Worm (Caenorhabditis elegans) whole organism, mixed stage, embryonic: ENCODE measurements around the gene capg-2.

ENCODE experiments used
- M03D4.4 ChIP-seq: sonication (generic microtip); optimal IDR thresholded peaks from 2 replicates; lab custom pipeline; 2017; ENCODE audit warnings: mild to moderate bottlenecking, missing genetic modification characterization, missing compliant biosample characterization
- bed-3 ChIP-seq: fragments of 200-800 bp; sonication (Bioruptor generic); optimal IDR thresholded peaks from 3 replicates; lab custom pipeline; 2018; ENCODE audit warnings: mild to moderate bottlenecking, missing genetic modification characterization, moderate library complexity, missing compliant biosample characterization
- blmp-1 ChIP-seq: fragments of 150-350 bp; optimal IDR thresholded peaks from 2 replicates; lab custom pipeline; 2014; ENCODE audit warnings: missing biosample characterization, missing genetic modification characterization
- ceh-39 ChIP-seq: fragments of 150-350 bp; optimal IDR thresholded peaks from 2 replicates; lab custom pipeline; 2014; ENCODE audit warnings: missing biosample characterization, missing genetic modification characterization
- ceh-43 ChIP-seq: fragments of 200-800 bp; sonication (Bioruptor generic); optimal IDR thresholded peaks from 2 replicates; lab custom pipeline; 2018; ENCODE audit warnings: mild to moderate bottlenecking, missing genetic modification characterization, moderate library complexity, missing compliant biosample characterization
- ceh-83 ChIP-seq: fragments of 200-800 bp; sonication (Bioruptor generic); optimal IDR thresholded peaks from 2 replicates; lab custom pipeline; 2018; ENCODE audit warnings: mild to moderate bottlenecking, missing genetic modification characterization, missing compliant biosample characterization
- ces-1 ChIP-seq: fragments of 150-350 bp; optimal IDR thresholded peaks from 2 replicates; lab custom pipeline; 2014; ENCODE audit warnings: missing biosample characterization, missing genetic modification reagents, missing genetic modification characterization
- cnd-1 ChIP-seq: fragments of 200-800 bp; sonication (Bioruptor generic); optimal IDR thresholded peaks from 2 replicates; lab custom pipeline; 2018; ENCODE audit warnings: mild to moderate bottlenecking, missing genetic modification characterization, missing compliant biosample characterization
- drap-1 ChIP-seq: fragments of 200-800 bp; sonication (Bioruptor generic); optimal IDR thresholded peaks from 3 replicates; lab custom pipeline; 2018; ENCODE audit warnings: mild to moderate bottlenecking, missing genetic modification characterization, missing compliant biosample characterization
- elt-1 ChIP-seq: sonication (generic microtip); optimal IDR thresholded peaks from 2 replicates; lab custom pipeline; 2017; ENCODE audit warnings: missing genetic modification characterization, mild to moderate bottlenecking, missing compliant biosample characterization, antibody characterized with exemption, moderate library complexity, borderline replicate concordance; ENCODE audit not compliant: insufficient read depth
- elt-3 ChIP-seq: fragments of 150-350 bp; optimal IDR thresholded peaks from 2 replicates; lab custom pipeline; 2014; ENCODE audit warnings: missing biosample characterization, missing genetic modification characterization
- flh-1 ChIP-seq: fragments of 200-800 bp; sonication (Bioruptor generic); optimal IDR thresholded peaks from 2 replicates; lab custom pipeline; 2018; ENCODE audit warnings: mild to moderate bottlenecking, missing genetic modification characterization, moderate library complexity, missing compliant biosample characterization
- ham-2 ChIP-seq: fragments of 200-800 bp; sonication (Bioruptor generic); optimal IDR thresholded peaks from 2 replicates; lab custom pipeline; 2018; ENCODE audit warnings: mild to moderate bottlenecking, missing genetic modification characterization, missing compliant biosample characterization
- hlh-1 ChIP-seq: fragments of 150-350 bp; optimal IDR thresholded peaks from 2 replicates; lab custom pipeline; 2014; ENCODE audit warnings: missing biosample characterization, missing genetic modification reagents, missing genetic modification characterization
- lin-13 ChIP-seq: fragments of 150-350 bp; optimal IDR thresholded peaks from 2 replicates; lab custom pipeline; 2014; ENCODE audit warnings: missing biosample characterization, missing genetic modification characterization
- lin-32 ChIP-seq: fragments of 200-800 bp; sonication (Bioruptor generic); optimal IDR thresholded peaks from 2 replicates; lab custom pipeline; 2018; ENCODE audit warnings: mild to moderate bottlenecking, missing genetic modification characterization, missing compliant biosample characterization
- lsy-2 ChIP-seq: fragments of 150-350 bp; optimal IDR thresholded peaks from 2 replicates; lab custom pipeline; 2014; ENCODE audit warnings: missing biosample characterization, missing genetic modification characterization
- mab-5 ChIP-seq: fragments of 150-350 bp; optimal IDR thresholded peaks from 2 replicates; lab custom pipeline; 2014; ENCODE audit warnings: missing biosample characterization, missing genetic modification characterization
- mep-1 ChIP-seq: fragments of 150-350 bp; optimal IDR thresholded peaks from 2 replicates; lab custom pipeline; 2017; ENCODE audit warnings: missing biosample characterization, missing genetic modification reagents, missing genetic modification characterization, inconsistent platforms
- mls-2 ChIP-seq: sonication (generic microtip); optimal IDR thresholded peaks from 2 replicates; lab custom pipeline; 2016; ENCODE audit warnings: mild to moderate bottlenecking, missing genetic modification characterization, moderate library complexity, missing compliant biosample characterization
- nhr-12 ChIP-seq: fragments of 150-350 bp; optimal IDR thresholded peaks from 2 replicates; lab custom pipeline; 2014; ENCODE audit warnings: missing biosample characterization, missing genetic modification characterization
- nhr-2 ChIP-seq: fragments of 150-350 bp; optimal IDR thresholded peaks from 2 replicates; lab custom pipeline; 2014; ENCODE audit warnings: missing biosample characterization, missing genetic modification characterization
- nhr-237 ChIP-seq: fragments of 150-350 bp; optimal IDR thresholded peaks from 2 replicates; lab custom pipeline; 2014; ENCODE audit warnings: missing biosample characterization, missing genetic modification characterization
- nhr-28 ChIP-seq: fragments of 150-350 bp; optimal IDR thresholded peaks from 2 replicates; lab custom pipeline; 2014; ENCODE audit warnings: missing biosample characterization, missing genetic modification characterization
- nhr-76 ChIP-seq: sonication (generic microtip); optimal IDR thresholded peaks from 2 replicates; lab custom pipeline; 2017; ENCODE audit warnings: missing biosample characterization, missing genetic modification characterization
- pha-4 ChIP-seq: fragments of 150-350 bp; optimal IDR thresholded peaks from 2 replicates; lab custom pipeline; 2018; ENCODE audit warnings: missing biosample characterization, missing genetic modification reagents, missing genetic modification characterization
- sem-2 ChIP-seq: fragments of 200-800 bp; sonication (Bioruptor generic); optimal IDR thresholded peaks from 2 replicates; lab custom pipeline; 2018; ENCODE audit warnings: mild to moderate bottlenecking, missing genetic modification characterization, missing compliant biosample characterization
- snpc-4 ChIP-seq: fragments of 150-350 bp; optimal IDR thresholded peaks from 2 replicates; lab custom pipeline; 2014; ENCODE audit warnings: missing biosample characterization, missing genetic modification characterization
- sptf-1 ChIP-seq: sonication (generic microtip); optimal IDR thresholded peaks from 2 replicates; lab custom pipeline; 2017; ENCODE audit warnings: mild to moderate bottlenecking, missing genetic modification characterization, moderate library complexity, missing compliant biosample characterization
- tbx-8 ChIP-seq: fragments of 200-800 bp; sonication (Bioruptor generic); optimal IDR thresholded peaks from 2 replicates; lab custom pipeline; 2018; ENCODE audit warnings: mild to moderate bottlenecking, missing genetic modification characterization, moderate library complexity, missing compliant biosample characterization
- unc-120 ChIP-seq: sonication (generic microtip); optimal IDR thresholded peaks from 2 replicates; lab custom pipeline; 2017; ENCODE audit warnings: missing genetic modification characterization, missing compliant biosample characterization; ENCODE audit not compliant: poor library complexity, severe bottlenecking
- unc-39 ChIP-seq: fragments of 150-350 bp; optimal IDR thresholded peaks from 2 replicates; lab custom pipeline; 2014; ENCODE audit warnings: missing biosample characterization, missing genetic modification characterization
- unc-62 ChIP-seq: fragments of 150-350 bp; optimal IDR thresholded peaks from 2 replicates; lab custom pipeline; 2014; ENCODE audit warnings: missing biosample characterization, missing genetic modification reagents, missing genetic modification characterization
- zip-8 ChIP-seq: fragments of 150-350 bp; optimal IDR thresholded peaks from 2 replicates; lab custom pipeline; 2014; ENCODE audit warnings: missing biosample characterization, missing genetic modification characterization
- ztf-11 ChIP-seq: fragments of 150-350 bp; optimal IDR thresholded peaks from 2 replicates; lab custom pipeline; 2014; ENCODE audit warnings: missing biosample characterization, missing genetic modification characterization

The capg-2 gene

ce11 chrV:12300166-12300565 is 28.5 kb downstream of the capg-2 start (continued):
- TF ChIP-seq mep-1 (no peak), ztf-11 (tag; lab: Kevin White, UChicago) (no peak), drap-1 (GFP tag; lab: Kevin White, UChicago) (no peak), flh-1 (GFP tag; lab: Kevin White, UChicago) (no peak), nhr-28 (tag; lab: Kevin White, UChicago) (no peak), unc-120 (tag; lab: Kevin White, UChicago) (no peak), zip-8 (tag; lab: Kevin White, UChicago) (no peak), sem-2 (GFP tag; lab: Kevin White, UChicago) (no peak), nhr-12 (tag; lab: Kevin White, UChicago) (no peak)

DNA sequence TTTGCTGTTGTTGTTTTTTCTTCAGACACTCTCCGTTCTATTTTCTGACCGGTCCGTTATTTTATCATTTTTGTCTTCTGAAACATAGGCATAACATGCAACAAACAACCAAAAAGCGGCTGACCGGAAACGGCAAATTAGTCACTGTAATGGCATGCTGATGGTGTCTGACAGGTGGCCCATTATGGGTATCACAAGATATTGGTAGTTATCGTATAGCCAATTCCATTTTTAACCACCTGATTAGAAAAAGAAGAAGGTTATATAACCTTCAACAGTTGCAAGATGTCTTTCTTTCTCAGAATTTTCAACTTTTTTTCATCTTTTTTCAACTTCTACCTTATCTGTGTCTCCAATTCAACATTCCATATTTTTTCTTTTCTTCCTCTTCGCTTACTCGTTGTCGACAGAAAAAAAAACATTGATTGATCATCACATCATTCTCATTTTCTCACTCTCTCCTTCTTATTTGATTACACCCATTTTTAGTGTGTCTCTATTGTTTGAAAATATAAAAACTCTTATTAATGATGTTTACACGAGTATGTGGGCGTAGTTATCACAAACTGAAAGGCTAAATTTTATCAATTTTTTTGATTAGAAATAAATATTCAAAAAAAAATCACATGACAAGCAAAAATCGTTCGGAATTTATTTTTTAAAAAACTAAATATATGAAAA is 29.2 kb downstream of the capg-2 start:
- no peak for TF ChIP-seq drap-1 (GFP tag; lab: Kevin White, UChicago)
- TF ChIP-seq, all 35 proteins: peak for 0

- no peak for TF ChIP-seq cnd-1
- no peak for TF ChIP-seq nhr-2
- no peak for TF ChIP-seq sem-2 (GFP tag; lab: Kevin White, UChicago)
- TF ChIP-seq M03D4.4 (tag; lab: Kevin White, UChicago): no peak
- no peak for TF ChIP-seq ham-2 (GFP tag; lab: Kevin White, UChicago)
- no peak for TF ChIP-seq nhr-28 (tag; lab: Kevin White, UChicago)
- no peak for TF ChIP-seq hlh-1 (tag; lab: Kevin White, UChicago)
- no peak for TF ChIP-seq unc-120 (tag; lab: Kevin White, UChicago)
- TF ChIP-seq lin-13 (tag; lab: Kevin White, UChicago): no peak
- no peak for TF ChIP-seq elt-1
- no peak for TF ChIP-seq unc-62 (GFP tag; lab: Kevin White, UChicago)
- TF ChIP-seq, all 35 proteins: peak for 0
Measured at ce11 chrV:12301985-12302591, 30.4 kb downstream of the capg-2 start, which contains the start of the genes frm-7 and F55C5.17. Gene frm-7, plus strand, starts transcription at chrV:12302484. Gene F55C5.17, plus strand, starts transcription at chrV:12302541.

- TF ChIP-seq elt-3 (tag; lab: Kevin White, UChicago) (peak; percentile 82), lsy-2 (tag; lab: Kevin White, UChicago) (peak; percentile 79), tbx-8 (GFP tag; lab: Kevin White, UChicago) (peak; percentile 100), flh-1 (GFP tag; lab: Kevin White, UChicago) (peak; percentile 99), elt-1 (peak; percentile 82), bed-3 (GFP tag; lab: Kevin White, UChicago) (peak; percentile 99), ces-1 (GFP tag; lab: Kevin White, UChicago) (peak; percentile 68), drap-1 (GFP tag; lab: Kevin White, UChicago) (peak; percentile 100), pha-4 (peak; percentile 85), zip-8 (tag; lab: Kevin White, UChicago) (peak; percentile 7), nhr-237 (tag; lab: Kevin White, UChicago) (peak; percentile 60), nhr-28 (tag; lab: Kevin White, UChicago) (peak; percentile 97), unc-39 (tag; lab: Kevin White, UChicago) (peak; percentile 92), mep-1 (peak; percentile 79), cnd-1 (peak; percentile 99), nhr-76 (tag; lab: Kevin White, UChicago) (peak; percentile 83), mls-2 (tag; lab: Kevin White, UChicago) (peak; percentile 100), lin-13 (tag; lab: Kevin White, UChicago) (peak; percentile 92), lin-32 (peak; percentile 100), snpc-4 (tag; lab: Kevin White, UChicago) (no peak), unc-62 (GFP tag; lab: Kevin White, UChicago) (peak; percentile 96), ceh-83 (peak; percentile 100), sptf-1 (tag; lab: Kevin White, UChicago) (peak; percentile 100), ceh-39 (tag; lab: Kevin White, UChicago) (peak; percentile 84), sem-2 (GFP tag; lab: Kevin White, UChicago) (peak; percentile 99), ham-2 (GFP tag; lab: Kevin White, UChicago) (peak; percentile 99), ztf-11 (tag; lab: Kevin White, UChicago) (peak; percentile 95), unc-120 (tag; lab: Kevin White, UChicago) (peak; percentile 100), nhr-2 (peak; percentile 14), ceh-43 (GFP tag; lab: Kevin White, UChicago) (peak; percentile 99), mab-5 (peak; percentile 75), blmp-1 (tag; lab: Kevin White, UChicago) (peak; percentile 68), M03D4.4 (tag; lab: Kevin White, UChicago) (peak; percentile 99), hlh-1 (tag; lab: Kevin White, UChicago) (peak; percentile 83), nhr-12 (tag; lab: Kevin White, UChicago) (peak; percentile 80)
Measured at ce11 chrV:12303453-12304077, 31.9 kb downstream of the capg-2 start.
